Fruit fly (Drosophila melanogaster) whole organism, embryonic: ENCODE measurements around the gene Kah.

Source experiments
- Abd-B ChIP-seq: fragments of 200-800 bp; sonication (Bioruptor generic); optimal IDR thresholded peaks from 2 replicates; lab custom pipeline; 2018; ENCODE audit warnings: missing biosample characterization, mild to moderate bottlenecking, missing genetic modification characterization, moderate library complexity
- Aef1 ChIP-seq: fragments of 200-800 bp; sonication (Bioruptor generic); IDR thresholded peaks from 3 replicates; pipeline ENCODE4 v1.3.6; 2022; ENCODE audit warnings: missing biosample characterization, missing genetic modification characterization
- Asciz ChIP-seq: fragments of 200-800 bp; sonication (Bioruptor generic); optimal IDR thresholded peaks from 2 replicates; lab custom pipeline; 2017; ENCODE audit warnings: missing biosample characterization, mild to moderate bottlenecking, missing genetic modification characterization, missing genetic modification reagents
- Atf3 ChIP-seq: fragments of 200-800 bp; sonication (Bioruptor generic); optimal IDR thresholded peaks from 3 replicates; lab custom pipeline; 2016; ENCODE audit warnings: missing biosample characterization, missing genetic modification characterization
- BtbVII ChIP-seq: fragments of 200-800 bp; sonication (Bioruptor generic); optimal IDR thresholded peaks from 3 replicates; lab custom pipeline; 2017; ENCODE audit warnings: missing biosample characterization, mild to moderate bottlenecking, missing genetic modification characterization
- CG12769 ChIP-seq: fragments of 200-800 bp; sonication (Bioruptor generic); optimal IDR thresholded peaks from 2 replicates; lab custom pipeline; 2019; ENCODE audit warnings: missing biosample characterization, mild to moderate bottlenecking, missing genetic modification characterization, moderate library complexity
- CG12942 ChIP-seq: fragments of 200-800 bp; sonication (Bioruptor generic); optimal IDR thresholded peaks from 3 replicates; lab custom pipeline; 2016; ENCODE audit warnings: missing biosample characterization, missing genetic modification characterization
- CG13424 ChIP-seq: fragments of 200-800 bp; sonication (Bioruptor generic); optimal IDR thresholded peaks from 2 replicates; lab custom pipeline; 2019; ENCODE audit warnings: missing biosample characterization, mild to moderate bottlenecking, missing genetic modification characterization, moderate library complexity
- CG14710 ChIP-seq: fragments of 200-800 bp; sonication (Bioruptor generic); optimal IDR thresholded peaks from 3 replicates; lab custom pipeline; 2019; ENCODE audit warnings: missing biosample characterization, mild to moderate bottlenecking, missing genetic modification characterization, moderate library complexity
- CG15601 ChIP-seq: fragments of 200-800 bp; sonication (Bioruptor generic); optimal IDR thresholded peaks from 3 replicates; lab custom pipeline; 2019; ENCODE audit warnings: missing biosample characterization, mild to moderate bottlenecking, missing genetic modification characterization, moderate library complexity
- CG1602 ChIP-seq: fragments of 200-800 bp; sonication (Bioruptor generic); optimal IDR thresholded peaks from 3 replicates; lab custom pipeline; 2016; ENCODE audit warnings: missing biosample characterization, missing genetic modification characterization
- CG16863 ChIP-seq: fragments of 200-800 bp; sonication (Bioruptor generic); optimal IDR thresholded peaks from 3 replicates; lab custom pipeline; 2016; ENCODE audit warnings: missing biosample characterization, missing genetic modification characterization
- CG17385 ChIP-seq: fragments of 200-800 bp; sonication (Bioruptor generic); optimal IDR thresholded peaks from 3 replicates; lab custom pipeline; 2018; ENCODE audit warnings: missing biosample characterization, mild to moderate bottlenecking, missing genetic modification characterization
- CG17912 ChIP-seq: fragments of 200-800 bp; sonication (Bioruptor generic); optimal IDR thresholded peaks from 2 replicates; lab custom pipeline; 2018; ENCODE audit warnings: missing biosample characterization, mild to moderate bottlenecking, missing genetic modification characterization
- CG2712 ChIP-seq: fragments of 200-800 bp; optimal IDR thresholded peaks from 3 replicates; lab custom pipeline; 2019; ENCODE audit warnings: missing biosample characterization, mild to moderate bottlenecking, missing genetic modification characterization, moderate library complexity
- CG31224 ChIP-seq: fragments of 200-800 bp; sonication (Bioruptor generic); IDR thresholded peaks from 2 replicates; pipeline ENCODE4 v1.3.6; 2022; ENCODE audit warnings: missing biosample characterization, missing genetic modification characterization
- CG4820 ChIP-seq: fragments of 200-800 bp; sonication (Bioruptor generic); optimal IDR thresholded peaks from 3 replicates; lab custom pipeline; 2016; ENCODE audit warnings: missing biosample characterization, missing genetic modification characterization
- CG7839 ChIP-seq: fragments of 200-800 bp; sonication (Bioruptor generic); optimal IDR thresholded peaks from 3 replicates; lab custom pipeline; 2018; ENCODE audit warnings: missing biosample characterization, mild to moderate bottlenecking, missing genetic modification characterization, moderate library complexity
- CG8281 ChIP-seq: fragments of 200-800 bp; sonication (Bioruptor generic); optimal IDR thresholded peaks from 2 replicates; lab custom pipeline; 2018; ENCODE audit warnings: missing biosample characterization, mild to moderate bottlenecking, missing genetic modification characterization, moderate library complexity
- CG8478 ChIP-seq: fragments of >200 bp; optimal IDR thresholded peaks from 2 replicates; lab custom pipeline; 2018
- CG8765 ChIP-seq: fragments of 200-800 bp; sonication (Bioruptor generic); IDR thresholded peaks from 2 replicates; pipeline ENCODE4 v1.3.6; 2022; ENCODE audit warnings: missing biosample characterization, missing genetic modification characterization
- CG8944 ChIP-seq: fragments of 200-800 bp; sonication (Bioruptor generic); optimal IDR thresholded peaks from 3 replicates; lab custom pipeline; 2016; ENCODE audit warnings: missing biosample characterization, missing genetic modification characterization
- Ets65A ChIP-seq: fragments of 200-800 bp; sonication (Bioruptor generic); peaks from one replicate; lab custom pipeline; 2016; ENCODE audit warnings: missing biosample characterization, missing genetic modification characterization
- Ets97D ChIP-seq: fragments of 200-800 bp; sonication (Bioruptor generic); optimal IDR thresholded peaks from 3 replicates; lab custom pipeline; 2016; ENCODE audit warnings: missing biosample characterization, missing genetic modification characterization
- GATAe ChIP-seq: fragments of 200-800 bp; sonication (Bioruptor generic); conservative IDR thresholded peaks from 2 replicates; pipeline ENCODE4 v1.3.6; 2022; ENCODE audit warnings: missing biosample characterization, missing genetic modification characterization
- Hey ChIP-seq: fragments of 200-800 bp; sonication (Bioruptor generic); optimal IDR thresholded peaks from 3 replicates; lab custom pipeline; 2018; ENCODE audit warnings: missing biosample characterization, mild to moderate bottlenecking, missing genetic modification characterization
- HmgZ ChIP-seq: fragments of 200-800 bp; sonication (Bioruptor generic); optimal IDR thresholded peaks from 2 replicates; lab custom pipeline; 2018; ENCODE audit warnings: missing biosample characterization, mild to moderate bottlenecking, missing genetic modification characterization
- Lpt ChIP-seq: fragments of >200 bp; optimal IDR thresholded peaks from 2 replicates; lab custom pipeline; 2018; ENCODE audit warnings: missing biosample characterization, missing genetic modification characterization
- Oaz ChIP-seq: fragments of 200-800 bp; sonication (Bioruptor generic); IDR thresholded peaks from 2 replicates; pipeline ENCODE4 v1.3.6; 2022; ENCODE audit warnings: missing biosample characterization, missing genetic modification characterization
- Optix ChIP-seq: fragments of 200-800 bp; sonication (Bioruptor generic); IDR thresholded peaks from 3 replicates; pipeline ENCODE4 v1.3.6; 2022; ENCODE audit warnings: missing biosample characterization, missing genetic modification characterization
- Sry-δ ChIP-seq: fragments of 200-800 bp; sonication (Bioruptor generic); optimal IDR thresholded peaks from 2 replicates; lab custom pipeline; 2016; ENCODE audit warnings: missing biosample characterization, missing genetic modification characterization
- Tbp ChIP-seq: fragments of >200 bp; optimal IDR thresholded peaks from 2 replicates; lab custom pipeline; 2018; ENCODE audit warnings: missing biosample characterization, missing genetic modification characterization
- dan ChIP-seq: fragments of 200-800 bp; sonication (Bioruptor generic); IDR thresholded peaks from 2 replicates; pipeline ENCODE4 v1.3.6; 2022; ENCODE audit warnings: missing biosample characterization, missing genetic modification characterization
- danr ChIP-seq: fragments of 200-800 bp; sonication (Bioruptor generic); IDR thresholded peaks from 2 replicates; pipeline ENCODE4 v1.3.6; 2022; ENCODE audit warnings: missing biosample characterization, missing genetic modification characterization
- dm ChIP-seq: fragments of 200-800 bp; sonication (Bioruptor generic); optimal IDR thresholded peaks from 3 replicates; lab custom pipeline; 2016; ENCODE audit warnings: missing biosample characterization, missing genetic modification characterization
- emc ChIP-seq: fragments of 200-800 bp; sonication (Bioruptor generic); optimal IDR thresholded peaks from 2 replicates; lab custom pipeline; 2016; ENCODE audit warnings: missing biosample characterization, missing genetic modification characterization
- eyg ChIP-seq: fragments of 200-800 bp; sonication (Bioruptor generic); optimal IDR thresholded peaks from 3 replicates; lab custom pipeline; 2016; ENCODE audit warnings: missing biosample characterization, missing genetic modification characterization
- fd3F ChIP-seq: fragments of 200-800 bp; sonication (Bioruptor generic); optimal IDR thresholded peaks from 2 replicates; lab custom pipeline; 2018; ENCODE audit warnings: missing biosample characterization, mild to moderate bottlenecking, missing genetic modification characterization, moderate library complexity
- gcm ChIP-seq: fragments of 200-800 bp; sonication (Bioruptor generic); optimal IDR thresholded peaks from 2 replicates; lab custom pipeline; 2019; ENCODE audit warnings: missing biosample characterization, mild to moderate bottlenecking, missing genetic modification characterization, moderate library complexity
- lmd ChIP-seq: fragments of 200-800 bp; sonication (Bioruptor generic); IDR thresholded peaks from 2 replicates; pipeline ENCODE4 v1.3.6; 2022; ENCODE audit warnings: missing biosample characterization, missing genetic modification characterization
- maf-S ChIP-seq: fragments of 200-800 bp; sonication (Bioruptor generic); optimal IDR thresholded peaks from 2 replicates; lab custom pipeline; 2016; ENCODE audit warnings: missing biosample characterization, missing genetic modification characterization
- mirr ChIP-seq: fragments of 200-800 bp; sonication (Bioruptor generic); optimal IDR thresholded peaks from 3 replicates; lab custom pipeline; 2018; ENCODE audit warnings: missing biosample characterization, mild to moderate bottlenecking, missing genetic modification characterization
- nerfin-1 ChIP-seq: fragments of 200-800 bp; sonication (Bioruptor generic); optimal IDR thresholded peaks from 3 replicates; lab custom pipeline; 2019; ENCODE audit warnings: missing biosample characterization, mild to moderate bottlenecking, missing genetic modification characterization, moderate library complexity
- nom ChIP-seq: fragments of 200-800 bp; sonication (Bioruptor generic); optimal IDR thresholded peaks from 2 replicates; lab custom pipeline; 2017; ENCODE audit warnings: missing biosample characterization, missing genetic modification characterization, mild to moderate bottlenecking, moderate library complexity, missing genetic modification reagents
- ro ChIP-seq: fragments of 200-800 bp; sonication (Bioruptor generic); IDR thresholded peaks from 2 replicates; pipeline ENCODE4 v1.3.6; 2022; ENCODE audit warnings: missing biosample characterization, missing genetic modification characterization
- sim ChIP-seq: fragments of 200-800 bp; sonication (Bioruptor generic); IDR thresholded peaks from 2 replicates; pipeline ENCODE4 v1.3.6; 2022; ENCODE audit warnings: missing biosample characterization, missing genetic modification characterization
- sima ChIP-seq: fragments of 200-800 bp; sonication (Bioruptor generic); optimal IDR thresholded peaks from 2 replicates; lab custom pipeline; 2016; ENCODE audit warnings: missing biosample characterization, missing genetic modification characterization
- slp2 ChIP-seq: fragments of 200-800 bp; sonication (Bioruptor generic); optimal IDR thresholded peaks from 2 replicates; lab custom pipeline; 2016; ENCODE audit warnings: missing biosample characterization, missing genetic modification characterization
- so ChIP-seq: fragments of 200-800 bp; sonication (Bioruptor generic); IDR thresholded peaks from 3 replicates; pipeline ENCODE4 v1.3.6; 2022; ENCODE audit warnings: missing biosample characterization, missing genetic modification characterization
- yki ChIP-seq: fragments of >200 bp; optimal IDR thresholded peaks from 3 replicates; lab custom pipeline; 2018
- zen2 ChIP-seq: fragments of 200-800 bp; sonication (Bioruptor generic); IDR thresholded peaks from 3 replicates; pipeline ENCODE4 v1.3.6; 2022; ENCODE audit warnings: missing biosample characterization, missing genetic modification characterization; ENCODE audit not compliant: partially characterized antibody

Gene Kah

dm6 chr3L:626498-627369 is 37.7 kb upstream of the Kah start (continued):
- no peak for TF ChIP-seq CG12942 (GFP tag; lab: Kevin White, UChicago)
- peak; percentile 2 for TF ChIP-seq CG8281 (tag; lab: Kevin White, UChicago)
- peak; percentile 78 for TF ChIP-seq Aef1
- TF ChIP-seq lmd (GFP tag; lab: Robert Waterston, UW), result peak; percentile 69
- TF ChIP-seq CG17912, result no peak
- no peak for TF ChIP-seq Optix
- peak; percentile 46 for TF ChIP-seq CG7839 (tag; lab: Kevin White, UChicago)
- no peak for TF ChIP-seq Asciz (GFP tag; lab: Kevin White, UChicago)
- TF ChIP-seq nerfin-1, result no peak
- TF ChIP-seq danr (GFP tag; lab: Robert Waterston, UW), result 0 out of 2 replicates have a peak, but pooled peaks have one; percentile 6
- peak; percentile 95 for TF ChIP-seq nom (GFP tag; lab: Kevin White, UChicago)
- TF ChIP-seq CG31224 (GFP tag; lab: Robert Waterston, UW), result peak; percentile 45; the same call in 1 of the 2 replicates
- no peak for TF ChIP-seq sima
- no peak for TF ChIP-seq Ets97D (GFP tag; lab: Kevin White, UChicago)
- peak; percentile 5 for TF ChIP-seq Atf3 (GFP tag; lab: Kevin White, UChicago)
- TF ChIP-seq eyg (GFP tag; lab: Kevin White, UChicago), result no peak
- no peak for TF ChIP-seq Lpt (GFP tag; lab: Kevin White, UChicago)
- TF ChIP-seq Abd-B (GFP tag; lab: Kevin White, UChicago), result peak; percentile 3
- peak; percentile 9 for TF ChIP-seq CG14710 (tag; lab: Kevin White, UChicago)
- TF ChIP-seq ro (GFP tag; lab: Robert Waterston, UW), result no peak
- TF ChIP-seq dm (GFP tag; lab: Kevin White, UChicago), result no peak
- TF ChIP-seq zen2, result no peak
- TF ChIP-seq CG1602 (GFP tag; lab: Kevin White, UChicago), result peak; percentile 33
- no peak for TF ChIP-seq emc
- no peak for TF ChIP-seq dan (GFP tag; lab: Robert Waterston, UW)
- TF ChIP-seq CG13424 (tag; lab: Kevin White, UChicago), result peak; percentile 20
- TF ChIP-seq maf-S (GFP tag; lab: Kevin White, UChicago), result peak; percentile 13
- peak; percentile 97 for TF ChIP-seq CG12769 (tag; lab: Kevin White, UChicago)
- TF ChIP-seq Ets65A, result peak; percentile 73
- TF ChIP-seq slp2 (GFP tag; lab: Kevin White, UChicago), result peak; percentile 27
- TF ChIP-seq CG17385, result peak; percentile 7
- TF ChIP-seq Sry-δ (GFP tag; lab: Kevin White, UChicago), result no peak
- TF ChIP-seq Oaz, result peak; percentile 64; the same call in 1 of the 2 replicates
- peak; percentile 6 for TF ChIP-seq HmgZ (tag; lab: Kevin White, UChicago)
- no peak for TF ChIP-seq so
- no peak for TF ChIP-seq yki
- TF ChIP-seq Hey, result no peak
- peak; percentile 52 for TF ChIP-seq BtbVII (GFP tag; lab: Kevin White, UChicago)
- TF ChIP-seq CG8765 (GFP tag; lab: Robert Waterston, UW), result peak; percentile 59
- no peak for TF ChIP-seq CG4820 (GFP tag; lab: Kevin White, UChicago)
- TF ChIP-seq CG16863 (GFP tag; lab: Kevin White, UChicago), result peak; percentile 19
- TF ChIP-seq CG15601 (tag; lab: Kevin White, UChicago), result no peak
- peak; percentile 52 for TF ChIP-seq CG2712 (tag; lab: Kevin White, UChicago)
- TF ChIP-seq fd3F, result peak; percentile 5
- 0 out of 2 replicates have a peak, but pooled peaks have one; percentile 18 for TF ChIP-seq sim (GFP tag; lab: Robert Waterston, UW)
- TF ChIP-seq Tbp (GFP tag; lab: Kevin White, UChicago), result no peak
- TF ChIP-seq gcm (GFP tag; lab: Kevin White, UChicago), result peak; percentile 22
- TF ChIP-seq mirr (GFP tag; lab: Kevin White, UChicago), result peak; percentile 63
- TF ChIP-seq CG8478 (lab: Kevin White, UChicago), result peak; percentile 90
- no peak for TF ChIP-seq CG8944
- TF ChIP-seq GATAe (GFP tag; lab: Robert Waterston, UW), result no peak
